Worm (Caenorhabditis elegans) whole organism, young adult: Measurements from ENCODE around the gene scav-1.

Source experiments
- B0336.3 ChIP-seq: fragments of 200-800 bp; sonication (Bioruptor generic); IDR thresholded peaks from 2 replicates; pipeline ENCODE4 v1.3.6; 2022; ENCODE audit warnings: missing genetic modification characterization, missing compliant biosample characterization
- C06A6.2 ChIP-seq: fragments of 200-800 bp; sonication (Bioruptor generic); conservative IDR thresholded peaks from 2 replicates; pipeline ENCODE4 v1.3.6; 2022; ENCODE audit warnings: missing genetic modification characterization, missing compliant biosample characterization
- D2030.7 ChIP-seq: fragments of 200-800 bp; sonication (Bioruptor generic); IDR thresholded peaks from 2 replicates; pipeline ENCODE4 v1.3.6; 2022; ENCODE audit warnings: missing genetic modification reagents, missing genetic modification characterization, missing compliant biosample characterization
- F23B12.7 ChIP-seq: sonication (generic microtip); optimal IDR thresholded peaks from 2 replicates; lab custom pipeline; 2017; ENCODE audit warnings: missing genetic modification characterization, mild to moderate bottlenecking, missing compliant biosample characterization, antibody characterized with exemption, moderate library complexity; ENCODE audit not compliant: insufficient read depth
- F39B2.1 ChIP-seq: fragments of 200-800 bp; sonication (Bioruptor generic); IDR thresholded peaks from 2 replicates; pipeline ENCODE4 v1.3.6; 2022; ENCODE audit warnings: missing genetic modification reagents, missing genetic modification characterization, missing compliant biosample characterization
- F57A8.1 ChIP-seq: fragments of 200-800 bp; sonication (Bioruptor generic); optimal IDR thresholded peaks from 2 replicates; lab custom pipeline; 2018; ENCODE audit warnings: mild to moderate bottlenecking, missing genetic modification characterization, moderate library complexity, missing compliant biosample characterization
- T26A5.8 ChIP-seq: sonication (generic microtip); optimal IDR thresholded peaks from 2 replicates; lab custom pipeline; 2016; ENCODE audit warnings: missing genetic modification characterization, missing compliant biosample characterization
- Y53G8AR.9 ChIP-seq: fragments of 200-800 bp; sonication (Bioruptor generic); conservative IDR thresholded peaks from 2 replicates; pipeline ENCODE4 v1.3.6; 2022; ENCODE audit warnings: missing genetic modification reagents, missing genetic modification characterization, missing compliant biosample characterization
- Y56A3A.18 ChIP-seq: fragments of 200-800 bp; sonication (Bioruptor generic); IDR thresholded peaks from 2 replicates; pipeline ENCODE4 v1.3.6; 2022; ENCODE audit warnings: missing genetic modification reagents, missing genetic modification characterization, missing compliant biosample characterization
- akir-1 ChIP-seq: fragments of 200-800 bp; sonication (Bioruptor generic); optimal IDR thresholded peaks from 2 replicates; lab custom pipeline; 2018; ENCODE audit warnings: mild to moderate bottlenecking, missing genetic modification characterization, moderate library complexity, missing compliant biosample characterization
- attf-5 ChIP-seq: fragments of 200-800 bp; sonication (Bioruptor generic); optimal IDR thresholded peaks from 2 replicates; lab custom pipeline; 2018; ENCODE audit warnings: mild to moderate bottlenecking, missing genetic modification characterization, missing compliant biosample characterization
- attf-6 ChIP-seq: fragments of 200-800 bp; sonication (Bioruptor generic); IDR thresholded peaks from 2 replicates; pipeline ENCODE4 v1.3.6; 2022; ENCODE audit warnings: missing genetic modification reagents, missing genetic modification characterization, missing compliant biosample characterization
- bed-2 ChIP-seq: fragments of 200-800 bp; sonication (Bioruptor generic); IDR thresholded peaks from 2 replicates; pipeline ENCODE4 v1.3.6; 2022; ENCODE audit warnings: missing genetic modification reagents, missing genetic modification characterization, missing compliant biosample characterization
- ccch-3 ChIP-seq: fragments of 200-800 bp; sonication (Bioruptor generic); optimal IDR thresholded peaks from 2 replicates; lab custom pipeline; 2018; ENCODE audit warnings: mild to moderate bottlenecking, missing genetic modification characterization, missing compliant biosample characterization
- ceh-100 ChIP-seq: fragments of 200-800 bp; sonication (Bioruptor generic); IDR thresholded peaks from 2 replicates; pipeline ENCODE4 v1.3.6; 2022; ENCODE audit warnings: missing genetic modification reagents, missing genetic modification characterization, missing compliant biosample characterization
- ceh-79 ChIP-seq: sonication (generic microtip); optimal IDR thresholded peaks from 2 replicates; lab custom pipeline; 2017; ENCODE audit warnings: mild to moderate bottlenecking, missing genetic modification characterization, missing compliant biosample characterization
- dox-1 ChIP-seq: fragments of 200-800 bp; sonication (Bioruptor generic); IDR thresholded peaks from 2 replicates; pipeline ENCODE4 v1.3.6; 2022; ENCODE audit warnings: missing genetic modification reagents, missing genetic modification characterization, missing compliant biosample characterization
- ekl-4 ChIP-seq: fragments of 200-800 bp; sonication (Bioruptor generic); IDR thresholded peaks from 2 replicates; pipeline ENCODE4 v1.3.6; 2022; ENCODE audit warnings: missing genetic modification reagents, missing genetic modification characterization, missing compliant biosample characterization
- gei-17 ChIP-seq: fragments of 200-800 bp; sonication (Bioruptor generic); optimal IDR thresholded peaks from 2 replicates; lab custom pipeline; 2018; ENCODE audit warnings: mild to moderate bottlenecking, missing genetic modification characterization, missing compliant biosample characterization
- him-1 ChIP-seq: sonication (generic microtip); optimal IDR thresholded peaks from 2 replicates; lab custom pipeline; 2016; ENCODE audit warnings: missing genotype, missing genetic modification reagents, missing genetic modification characterization, missing compliant biosample characterization
- hrde-1 ChIP-seq: sonication (generic microtip); optimal IDR thresholded peaks from 2 replicates; lab custom pipeline; 2016; ENCODE audit warnings: missing genetic modification characterization, mild to moderate bottlenecking, missing compliant biosample characterization, moderate library complexity, missing genotype, missing genetic modification reagents, borderline replicate concordance
- lag-1 ChIP-seq: fragments of 200-800 bp; sonication (Bioruptor generic); IDR thresholded peaks from 2 replicates; pipeline ENCODE4 v1.3.6; 2022; ENCODE audit warnings: missing genetic modification reagents, missing genetic modification characterization, missing compliant biosample characterization
- lsl-1 ChIP-seq: fragments of 200-800 bp; sonication (Bioruptor generic); optimal IDR thresholded peaks from 2 replicates; lab custom pipeline; 2018; ENCODE audit warnings: mild to moderate bottlenecking, missing genetic modification characterization, moderate library complexity, missing compliant biosample characterization
- madf-10 ChIP-seq: sonication (generic microtip); optimal IDR thresholded peaks from 2 replicates; lab custom pipeline; 2016; ENCODE audit warnings: mild to moderate bottlenecking, missing genetic modification characterization, missing compliant biosample characterization
- madf-3 ChIP-seq: fragments of 200-800 bp; sonication (Bioruptor generic); IDR thresholded peaks from 2 replicates; pipeline ENCODE4 v1.3.6; 2022; ENCODE audit warnings: missing genetic modification reagents, missing genetic modification characterization, missing compliant biosample characterization
- mel-28 ChIP-seq: sonication (generic microtip); optimal IDR thresholded peaks from 2 replicates; lab custom pipeline; 2016; ENCODE audit warnings: borderline replicate concordance, mild to moderate bottlenecking, missing genetic modification characterization, missing compliant biosample characterization
- mes-4 ChIP-seq: sonication (generic microtip); optimal IDR thresholded peaks from 2 replicates; lab custom pipeline; 2016; ENCODE audit warnings: missing genotype, missing genetic modification characterization, missing compliant biosample characterization
- nfya-1 ChIP-seq: sonication (generic microtip); optimal IDR thresholded peaks from 2 replicates; lab custom pipeline; 2017; ENCODE audit warnings: antibody characterized with exemption, missing compliant biosample characterization, missing genetic modification characterization, borderline replicate concordance; ENCODE audit not compliant: insufficient read depth
- nhr-120 ChIP-seq: fragments of 200-800 bp; sonication (Bioruptor generic); IDR thresholded peaks from 2 replicates; pipeline ENCODE4 v1.3.6; 2022; ENCODE audit warnings: missing genetic modification characterization, missing compliant biosample characterization
- nhr-80 ChIP-seq: sonication (generic microtip); optimal IDR thresholded peaks from 2 replicates; lab custom pipeline; 2016; ENCODE audit warnings: missing genetic modification characterization, missing compliant biosample characterization
- nhr-90 ChIP-seq: sonication (generic microtip); optimal IDR thresholded peaks from 2 replicates; lab custom pipeline; 2016; ENCODE audit warnings: missing genotype, mild to moderate bottlenecking, missing genetic modification characterization, missing compliant biosample characterization
- pbrm-1 ChIP-seq: fragments of 200-800 bp; sonication (Bioruptor generic); IDR thresholded peaks from 2 replicates; pipeline ENCODE4 v1.3.6; 2022; ENCODE audit warnings: missing genetic modification reagents, missing genetic modification characterization, missing compliant biosample characterization
- rec-8 ChIP-seq, 2 experiments: sonication (generic microtip); optimal IDR thresholded peaks; 2 replicates each; lab custom pipeline; 2016; ENCODE audit warnings: mild to moderate bottlenecking in 2 of 2, missing genetic modification characterization in 2 of 2, missing genetic modification reagents in 2 of 2, missing genotype in 2 of 2, missing biosample characterization in 1 of 2, missing compliant biosample characterization in 1 of 2, moderate library complexity in 1 of 2
- snpc-1.3 ChIP-seq: sonication (generic microtip); optimal IDR thresholded peaks from 2 replicates; lab custom pipeline; 2017; ENCODE audit warnings: missing genetic modification characterization, mild to moderate bottlenecking, missing compliant biosample characterization, antibody characterized with exemption, moderate library complexity, missing genotype, missing genetic modification reagents; ENCODE audit not compliant: insufficient read depth
- sptf-2 ChIP-seq: fragments of 200-800 bp; sonication (Bioruptor generic); optimal IDR thresholded peaks from 2 replicates; lab custom pipeline; 2018; ENCODE audit warnings: mild to moderate bottlenecking, missing genetic modification characterization, missing compliant biosample characterization
- xnd-1 ChIP-seq: sonication (generic microtip); optimal IDR thresholded peaks from 2 replicates; lab custom pipeline; 2016; ENCODE audit warnings: missing genotype, missing genetic modification reagents, missing genetic modification characterization, missing compliant biosample characterization
- ztf-18 ChIP-seq: sonication (generic microtip); optimal IDR thresholded peaks from 2 replicates; lab custom pipeline; 2016; ENCODE audit warnings: missing genotype, mild to moderate bottlenecking, missing genetic modification characterization, missing compliant biosample characterization
- ztf-28 ChIP-seq: fragments of 200-800 bp; sonication (Bioruptor generic); IDR thresholded peaks from 2 replicates; pipeline ENCODE4 v1.3.6; 2022; ENCODE audit warnings: missing genetic modification reagents, missing genetic modification characterization, missing compliant biosample characterization

The scav-1 gene

DNA sequence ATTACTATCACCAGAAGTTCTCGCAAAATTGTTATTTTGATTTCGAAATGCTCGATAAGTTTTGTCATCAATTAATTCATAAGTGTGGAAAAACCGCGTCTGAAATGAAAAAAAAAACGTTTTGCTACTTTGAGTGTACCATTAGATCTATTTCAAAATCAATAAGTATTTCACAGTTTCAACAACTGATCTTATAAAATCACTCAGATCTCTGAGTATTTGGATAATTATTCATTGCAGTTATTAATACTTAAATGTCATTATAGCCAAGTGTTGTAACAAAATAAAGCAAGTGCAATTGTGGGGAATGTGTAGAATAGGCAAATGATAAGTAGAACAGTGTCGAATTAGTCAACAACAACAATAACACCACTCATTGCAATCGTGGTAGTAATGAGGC is 6.0 kb upstream of the scav-1 start, which contains the start of gene C03F11.4:
C03F11.4 (minus strand) TSS at position 101 of the 400 bp plus-strand sequence.
- TF ChIP-seq Y53G8AR.9 (no peak), lsl-1 (GFP tag; lab: Kevin White, UChicago) (no peak), C06A6.2 (GFP tag; lab: Robert Waterston, UW) (no peak), lag-1 (GFP tag; lab: Robert Waterston, UW) (no peak), bed-2 (GFP tag; lab: Robert Waterston, UW) (no peak), him-1 (no peak)

DNA sequence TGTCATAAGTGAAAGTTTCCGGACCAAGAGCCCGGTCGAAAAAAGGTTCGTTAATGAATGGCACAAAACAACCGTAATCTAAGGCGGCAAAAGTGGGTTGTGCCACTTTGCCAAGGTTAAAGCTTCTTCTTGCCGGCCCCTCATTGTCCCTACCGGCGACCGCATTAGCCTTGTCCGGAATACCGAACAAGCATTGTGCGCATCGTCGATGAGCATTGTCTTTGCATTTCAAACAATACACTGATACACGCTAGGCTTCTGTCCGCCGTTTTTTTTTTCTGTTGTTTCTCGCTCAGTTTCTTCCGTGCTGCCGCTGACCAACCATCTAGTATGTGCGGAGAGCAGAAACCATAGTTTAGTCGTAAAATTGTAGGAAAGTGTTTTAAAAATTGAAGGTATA is 3.1 kb downstream of the scav-1 start, which contains the start of gene C03F11.2:
C03F11.2 (minus strand) TSS at position 101 of the 400 bp plus-strand sequence.
- no peak for TF ChIP-seq ceh-79
- no peak for TF ChIP-seq ccch-3 (GFP tag; lab: Kevin White, UChicago)
- TF ChIP-seq pbrm-1 (GFP tag; lab: Robert Waterston, UW), result no peak
- peak; percentile 38 for TF ChIP-seq nhr-80 (tag; lab: Kevin White, UChicago)

DNA sequence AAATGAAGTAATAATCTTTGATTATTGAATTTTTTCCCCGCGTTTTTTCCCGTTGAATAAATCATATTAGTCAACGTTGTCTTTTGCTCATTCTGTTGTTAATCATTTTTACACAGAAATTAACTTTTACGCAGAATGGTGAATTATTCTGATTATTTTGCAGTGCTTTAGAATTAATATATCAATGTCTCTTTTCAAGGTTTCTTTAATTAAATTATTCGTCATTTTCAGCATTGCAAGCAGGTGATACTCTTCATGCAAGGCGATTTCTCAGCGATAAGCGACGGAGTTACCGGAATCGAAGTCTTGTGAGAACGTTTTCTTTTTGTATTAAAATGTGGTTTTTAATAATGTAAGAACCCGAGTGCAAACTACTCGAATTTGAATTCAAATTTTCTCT is 12.8 kb downstream of the scav-1 start:
- TF ChIP-seq nfya-1 (no peak), snpc-1.3 (tag; lab: Kevin White, UChicago) (no peak), akir-1 (GFP tag; lab: Kevin White, UChicago) (no peak), attf-5 (GFP tag; lab: Kevin White, UChicago) (no peak), nhr-120 (GFP tag; lab: Robert Waterston, UW) (no peak), gei-17 (GFP tag; lab: Kevin White, UChicago) (no peak), nhr-90 (tag; lab: Kevin White, UChicago) (no peak), F23B12.7 (no peak), F39B2.1 (GFP tag; lab: Robert Waterston, UW) (no peak), Y56A3A.18 (GFP tag; lab: Robert Waterston, UW) (no peak), xnd-1 (tag; lab: Kevin White, UChicago) (no peak), ceh-79 (no peak), ccch-3 (GFP tag; lab: Kevin White, UChicago) (no peak)

DNA sequence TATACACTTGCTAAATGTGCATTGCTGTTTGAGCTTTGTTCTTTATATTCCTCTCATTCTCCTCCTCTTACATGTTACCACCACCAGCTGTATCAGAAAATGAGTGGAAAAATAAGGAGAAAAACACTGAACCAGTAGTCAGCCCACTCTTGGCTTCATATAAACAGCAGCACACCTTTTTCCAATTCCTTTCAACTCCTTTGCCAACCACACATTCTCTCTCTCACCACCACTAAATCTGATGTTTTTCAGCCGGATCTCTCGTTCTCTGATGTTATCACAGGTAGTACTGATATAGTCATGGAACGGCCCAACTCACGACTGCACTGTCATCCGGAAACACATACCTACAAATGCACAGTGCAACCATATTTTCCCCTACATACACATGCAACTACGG is 13.8 kb downstream of the scav-1 start, which contains the start of gene kcnl-3:
kcnl-3 (plus strand) TSS at position 301 of the 400 bp plus-strand sequence.
- TF ChIP-seq nhr-120 (GFP tag; lab: Robert Waterston, UW) (no peak), attf-6 (GFP tag; lab: Robert Waterston, UW) (no peak), sptf-2 (GFP tag; lab: Kevin White, UChicago) (no peak), ceh-100 (GFP tag; lab: Robert Waterston, UW) (no peak), ekl-4 (GFP tag; lab: Robert Waterston, UW) (no peak), F23B12.7 (no peak), madf-3 (GFP tag; lab: Robert Waterston, UW) (no peak), hrde-1 (no peak), ztf-28 (GFP tag; lab: Robert Waterston, UW) (no peak), Y53G8AR.9 (no peak), F57A8.1 (GFP tag; lab: Kevin White, UChicago) (no peak), D2030.7 (no peak), dox-1 (GFP tag; lab: Robert Waterston, UW) (no peak), madf-10 (no peak), rec-8 (tag; optimal IDR thresholded peaks at IDR 0.05; lab: Kevin White, UChicago) (no peak), mes-4 (tag; lab: Kevin White, UChicago) (no peak), mel-28 (tag; lab: Kevin White, UChicago) (no peak), B0336.3 (GFP tag; lab: Robert Waterston, UW) (no peak), ztf-18 (no peak), T26A5.8 (no peak)
